Worm (Caenorhabditis elegans): ENCODE measurements around the gene cht-1.

cht-1 gene

DNA sequence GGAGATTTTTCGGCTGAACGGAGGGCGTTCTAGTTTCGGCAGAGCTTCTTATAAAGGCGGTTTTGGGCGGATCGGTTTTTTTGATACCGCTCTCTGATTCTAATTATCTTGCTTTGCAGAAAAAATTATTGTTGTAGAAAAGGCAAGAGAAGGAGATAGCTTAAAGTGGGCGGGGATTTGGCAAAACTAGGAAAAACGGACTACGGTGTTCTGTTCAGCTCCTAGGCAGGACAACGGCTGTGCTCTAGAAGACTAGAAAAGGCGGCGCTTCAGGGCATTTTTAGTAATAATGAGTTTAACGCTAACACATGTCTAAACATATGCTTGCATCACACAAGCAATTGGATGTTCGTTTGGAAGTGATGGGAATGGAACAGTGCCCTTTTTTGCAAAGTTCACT lies 19.3 kb upstream of the cht-1 start, which contains the start of gene C04F6.7:
C04F6.7 (minus strand) TSS at position 101 of the 400 bp plus-strand sequence.
- TF ChIP-seq ztf-23 (GFP tag; IDR thresholded peaks at IDR 0.05): no peak
- no peak for TF ChIP-seq ztf-29 (GFP tag; IDR thresholded peaks at IDR 0.05)
- TF ChIP-seq med-1 (GFP tag; optimal IDR thresholded peaks at IDR 0.05; ENCODE audit: insufficient read depth): no peak
- TF ChIP-seq ref-1 (GFP tag; conservative IDR thresholded peaks at IDR 0.05): no peak
- no peak for TF ChIP-seq tab-1 (GFP tag; IDR thresholded peaks at IDR 0.05)
- TF ChIP-seq klf-2 (GFP tag; conservative IDR thresholded peaks at IDR 0.05): no peak
- TF ChIP-seq T22C8.4 (GFP tag; IDR thresholded peaks at IDR 0.05): no peak
- TF ChIP-seq cog-1 (tag; optimal IDR thresholded peaks at IDR 0.05): no peak
- TF ChIP-seq flt-1 (GFP tag; IDR thresholded peaks at IDR 0.05): no peak

ce11 chrX:3416063-3416462 lies 16.2 kb upstream of the cht-1 start:
- TF ChIP-seq ztf-23 (GFP tag; IDR thresholded peaks at IDR 0.05) (no peak), cog-1 (tag; optimal IDR thresholded peaks at IDR 0.05) (no peak), T22C8.4 (GFP tag; IDR thresholded peaks at IDR 0.05) (no peak), med-1 (GFP tag; optimal IDR thresholded peaks at IDR 0.05; ENCODE audit: insufficient read depth) (no peak), tab-1 (GFP tag; IDR thresholded peaks at IDR 0.05) (no peak), flt-1 (GFP tag; IDR thresholded peaks at IDR 0.05) (no peak), ztf-29 (GFP tag; IDR thresholded peaks at IDR 0.05) (no peak), klf-2 (GFP tag; conservative IDR thresholded peaks at IDR 0.05) (no peak), ref-1 (GFP tag; conservative IDR thresholded peaks at IDR 0.05) (no peak)

ce11 chrX:3414660-3415144 lies 14.9 kb upstream of the cht-1 start, which contains the start of gene dhs-27:
TSS of gene dhs-27 (minus strand) at chrX:3414710.
- TF ChIP-seq flt-1 (GFP tag; IDR thresholded peaks at IDR 0.05) (no peak), cog-1 (tag; optimal IDR thresholded peaks at IDR 0.05) (no peak), T22C8.4 (GFP tag; IDR thresholded peaks at IDR 0.05) (no peak), tab-1 (GFP tag; IDR thresholded peaks at IDR 0.05) (no peak), klf-2 (GFP tag; conservative IDR thresholded peaks at IDR 0.05) (no peak), ref-1 (GFP tag; conservative IDR thresholded peaks at IDR 0.05) (no peak), med-1 (GFP tag; optimal IDR thresholded peaks at IDR 0.05; ENCODE audit: insufficient read depth) (no peak), ztf-29 (GFP tag; IDR thresholded peaks at IDR 0.05) (no peak), ztf-23 (GFP tag; IDR thresholded peaks at IDR 0.05) (no peak)

- TF ChIP-seq ref-1 (GFP tag; conservative IDR thresholded peaks at IDR 0.05) (no peak), med-1 (GFP tag; optimal IDR thresholded peaks at IDR 0.05; ENCODE audit: insufficient read depth) (no peak), tab-1 (GFP tag; IDR thresholded peaks at IDR 0.05) (no peak), klf-2 (GFP tag; conservative IDR thresholded peaks at IDR 0.05) (no peak), ztf-23 (GFP tag; IDR thresholded peaks at IDR 0.05) (no peak), ztf-29 (GFP tag; IDR thresholded peaks at IDR 0.05) (no peak), cog-1 (tag; optimal IDR thresholded peaks at IDR 0.05) (no peak), T22C8.4 (GFP tag; IDR thresholded peaks at IDR 0.05) (no peak), flt-1 (GFP tag; IDR thresholded peaks at IDR 0.05) (no peak)
Measured at ce11 chrX:3411565-3412022, 11.8 kb upstream of the cht-1 start, which contains the start of gene unc-78. TSS of gene unc-78 (minus strand) at chrX:3411615.

DNA sequence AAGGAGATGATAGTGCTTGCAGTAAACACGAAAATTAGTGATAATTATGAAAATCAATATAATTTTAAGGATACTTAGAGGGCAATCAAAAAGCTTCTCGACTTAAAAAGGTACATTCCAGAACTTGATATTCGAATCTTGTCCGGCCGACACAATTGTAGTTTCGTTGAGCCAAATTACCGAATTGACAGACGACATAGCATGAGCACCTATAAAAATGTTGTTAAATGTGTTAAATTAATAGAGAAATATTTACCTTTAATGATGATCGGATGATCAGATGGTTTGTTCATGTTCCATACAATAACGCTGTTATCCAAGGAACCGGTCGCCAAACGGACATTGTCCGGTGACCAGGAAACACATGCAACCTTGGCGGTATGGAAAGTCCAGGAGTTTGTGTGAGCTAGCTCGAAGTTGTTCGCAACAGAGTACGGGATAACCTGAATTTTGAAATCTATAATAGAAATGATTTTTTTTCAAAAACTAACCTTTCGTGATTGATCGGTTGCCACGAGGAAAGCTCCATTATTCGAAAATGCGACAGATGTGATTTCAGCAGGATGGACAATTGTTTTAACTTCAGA lies 9.0 kb upstream of the cht-1 start:
- TF ChIP-seq tab-1 (GFP tag; IDR thresholded peaks at IDR 0.05): no peak

DNA sequence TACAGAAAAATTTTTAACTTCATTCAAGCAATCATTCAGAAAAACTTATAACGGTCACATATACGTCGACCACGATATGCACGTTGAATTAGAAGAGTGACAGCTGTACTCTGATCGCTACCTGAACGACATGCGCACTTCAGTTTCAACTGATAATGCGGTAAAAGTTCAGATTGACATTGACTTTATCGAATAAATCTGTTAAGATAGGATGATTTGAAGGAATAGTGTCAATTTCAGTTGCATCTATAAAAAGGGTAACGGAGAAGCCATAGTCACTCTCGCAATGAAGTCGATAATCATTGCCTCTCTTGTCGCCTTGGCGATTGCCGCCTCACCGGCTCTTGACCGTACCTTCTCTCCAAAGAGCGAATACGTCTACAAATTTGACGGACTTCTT lies 3.4 kb upstream of the cht-1 start, which contains the start of gene vit-5:
vit-5 (plus strand) TSS at position 277 of the 400 bp plus-strand sequence.
- TF ChIP-seq cog-1 (tag; optimal IDR thresholded peaks at IDR 0.05) (no peak), T22C8.4 (GFP tag; IDR thresholded peaks at IDR 0.05) (no peak), ztf-23 (GFP tag; IDR thresholded peaks at IDR 0.05) (no peak), ref-1 (GFP tag; conservative IDR thresholded peaks at IDR 0.05) (no peak)

ce11 chrX:3401701-3402100 lies 1.9 kb upstream of the cht-1 start, which contains the start of gene C04F6.9:
TSS of gene C04F6.9 (plus strand) at chrX:3402001.
- TF ChIP-seq cog-1 (tag; optimal IDR thresholded peaks at IDR 0.05) (no peak), med-1 (GFP tag; optimal IDR thresholded peaks at IDR 0.05; ENCODE audit: insufficient read depth) (no peak), flt-1 (GFP tag; IDR thresholded peaks at IDR 0.05) (no peak), ztf-23 (GFP tag; IDR thresholded peaks at IDR 0.05) (no peak), tab-1 (GFP tag; IDR thresholded peaks at IDR 0.05) (no peak), T22C8.4 (GFP tag; IDR thresholded peaks at IDR 0.05) (no peak), klf-2 (GFP tag; conservative IDR thresholded peaks at IDR 0.05) (no peak), ztf-29 (GFP tag; IDR thresholded peaks at IDR 0.05) (no peak), ref-1 (GFP tag; conservative IDR thresholded peaks at IDR 0.05) (no peak)

DNA sequence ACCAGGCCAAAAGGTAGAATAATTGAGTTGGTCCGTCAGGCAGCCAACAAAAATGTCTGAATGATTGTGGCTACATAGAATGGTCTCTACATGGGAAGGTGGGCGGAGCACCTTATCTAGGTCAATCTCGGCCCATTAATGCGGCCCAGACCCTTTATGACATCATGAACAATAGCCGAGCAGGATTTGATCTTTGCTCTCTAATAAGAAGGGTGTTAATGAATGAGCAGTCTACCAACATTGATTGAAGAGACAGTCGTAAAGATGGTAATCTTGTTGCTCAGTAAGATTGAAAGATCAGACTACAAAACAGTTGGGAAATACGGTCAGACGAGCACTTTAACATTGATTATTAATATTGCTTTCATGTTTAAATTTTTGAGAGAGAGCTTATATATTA lies 570 bp upstream of the cht-1 start:
- TF ChIP-seq med-1 (GFP tag; optimal IDR thresholded peaks at IDR 0.05; ENCODE audit: insufficient read depth): no peak
- TF ChIP-seq ztf-23 (GFP tag; IDR thresholded peaks at IDR 0.05): no peak
- no peak for TF ChIP-seq klf-2 (GFP tag; conservative IDR thresholded peaks at IDR 0.05)
- TF ChIP-seq flt-1 (GFP tag; IDR thresholded peaks at IDR 0.05): no peak
- TF ChIP-seq cog-1 (tag; optimal IDR thresholded peaks at IDR 0.05): no peak
- TF ChIP-seq tab-1 (GFP tag; IDR thresholded peaks at IDR 0.05): no peak
- TF ChIP-seq T22C8.4 (GFP tag; IDR thresholded peaks at IDR 0.05): no peak
- no peak for TF ChIP-seq ref-1 (GFP tag; conservative IDR thresholded peaks at IDR 0.05)
- no peak for TF ChIP-seq ztf-29 (GFP tag; IDR thresholded peaks at IDR 0.05)

ce11 chrX:3396735-3397134 lies 3.1 kb downstream of the cht-1 start:
- TF ChIP-seq T22C8.4 (GFP tag; IDR thresholded peaks at IDR 0.05): no peak
- no peak for TF ChIP-seq ref-1 (GFP tag; conservative IDR thresholded peaks at IDR 0.05)
- no peak for TF ChIP-seq flt-1 (GFP tag; IDR thresholded peaks at IDR 0.05)
- TF ChIP-seq ztf-29 (GFP tag; IDR thresholded peaks at IDR 0.05): no peak
- TF ChIP-seq cog-1 (tag; optimal IDR thresholded peaks at IDR 0.05): no peak
- TF ChIP-seq klf-2 (GFP tag; conservative IDR thresholded peaks at IDR 0.05): no peak
- no peak for TF ChIP-seq ztf-23 (GFP tag; IDR thresholded peaks at IDR 0.05)
- no peak for TF ChIP-seq tab-1 (GFP tag; IDR thresholded peaks at IDR 0.05)
- TF ChIP-seq med-1 (GFP tag; optimal IDR thresholded peaks at IDR 0.05; ENCODE audit: insufficient read depth): no peak

DNA sequence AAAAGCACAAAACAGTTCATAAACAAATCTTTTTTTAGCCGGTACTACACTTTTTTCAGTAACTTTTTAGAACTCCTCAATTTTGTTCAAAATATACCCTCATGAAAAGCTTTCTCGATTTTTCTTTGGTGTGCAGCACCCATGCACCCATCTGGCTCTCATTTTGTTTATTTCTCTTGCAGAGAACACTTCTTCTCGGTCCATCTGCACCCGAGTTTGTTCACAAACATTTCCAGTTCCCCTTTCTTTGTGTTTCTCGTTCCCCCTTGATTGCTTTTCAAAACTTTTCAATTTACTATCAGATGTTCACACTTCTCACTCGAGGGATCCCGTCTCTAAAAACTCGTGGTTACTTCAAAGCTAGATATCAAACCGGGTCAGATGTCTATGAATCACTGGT lies 6.3 kb downstream of the cht-1 start, which contains the start of gene slcf-2:
slcf-2 (plus strand) TSS at position 301 of the 400 bp plus-strand sequence.
- TF ChIP-seq ztf-23 (GFP tag; IDR thresholded peaks at IDR 0.05): no peak

Data from whole organism, midembryonic.